Fruit fly (Drosophila melanogaster): ENCODE measurements around the gene mib2.

DNA sequence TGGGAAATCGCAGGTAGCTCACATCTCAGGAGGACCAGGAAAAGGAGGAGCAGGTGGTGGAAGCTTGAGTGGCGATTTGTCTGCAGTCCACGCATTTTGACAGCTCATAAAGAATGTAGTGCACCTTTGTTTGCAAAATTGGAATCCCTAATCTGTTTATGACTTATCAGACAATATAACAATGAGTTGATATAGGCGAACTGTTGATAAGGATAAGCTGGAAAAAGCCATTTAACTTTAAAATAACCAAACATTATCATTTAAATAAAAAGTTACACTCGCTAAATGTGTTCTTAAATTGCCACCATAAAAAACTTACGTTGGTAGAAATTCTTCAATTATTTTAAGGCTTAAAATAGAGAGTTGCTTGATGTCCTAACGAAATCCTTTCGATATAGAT, 44.1 kb upstream of the mib2 start, which contains the start of gene CG15170:
- TF ChIP-seq psq (optimal IDR thresholded peaks at IDR 0.05): no peak
- no peak for TF ChIP-seq h (optimal IDR thresholded peaks at IDR 0.05)
- TF ChIP-seq Sin3A (optimal IDR thresholded peaks at IDR 0.05): no peak
- no peak for TF ChIP-seq ttk (optimal IDR thresholded peaks at IDR 0.05)
